Fruit fly (Drosophila melanogaster): ENCODE measurements around the gene HP4.

Gene HP4

DNA sequence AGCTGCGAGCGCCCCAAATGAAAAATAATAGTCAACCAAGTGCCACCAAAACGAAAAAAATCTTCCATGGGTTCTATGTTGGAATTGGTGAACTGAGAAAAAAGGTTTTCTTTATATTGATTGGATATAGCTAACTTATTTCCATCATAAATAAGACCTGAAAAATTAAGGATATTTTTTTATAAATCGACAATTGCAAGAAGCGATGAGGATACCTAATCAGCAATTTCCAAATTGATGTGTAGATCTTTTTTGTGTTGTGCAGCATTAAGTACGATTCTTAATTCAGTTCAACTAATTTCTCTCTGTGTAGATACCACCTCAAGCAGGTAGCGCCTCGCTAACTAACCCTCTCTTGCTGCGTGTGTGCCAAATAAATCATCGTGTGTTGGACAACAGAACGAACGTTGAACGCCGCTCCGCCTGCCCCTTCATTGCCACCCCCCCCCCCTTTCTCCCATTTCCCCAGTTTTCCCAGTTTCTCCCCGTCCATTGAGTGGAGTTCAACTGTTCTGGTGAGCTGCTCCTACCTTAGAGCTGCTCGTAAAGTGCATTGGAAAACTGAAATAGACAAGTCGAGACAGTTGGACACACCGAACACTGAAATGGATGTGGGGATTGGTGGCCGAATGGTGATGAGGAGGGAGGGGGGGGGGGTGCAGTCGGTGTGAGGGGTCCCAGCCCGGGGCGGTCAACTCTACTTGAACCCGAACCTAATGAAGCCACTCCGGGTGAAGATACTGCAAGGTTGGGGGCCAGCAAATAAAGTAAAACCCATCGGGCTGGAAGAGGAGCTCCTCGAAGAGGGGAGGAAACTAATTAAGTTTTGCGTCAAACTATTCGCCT lies 13.1 kb upstream of the HP4 start (continued):
- TF ChIP-seq CTCF (GFP tag; optimal IDR thresholded peaks at IDR 0.05) = peak; percentile 26
- no peak for TF ChIP-seq mirr (GFP tag; optimal IDR thresholded peaks at IDR 0.05)
- TF ChIP-seq zen2 (GFP tag; IDR thresholded peaks at IDR 0.05; ENCODE audit: partially characterized antibody) = no peak
- TF ChIP-seq CG6683 (GFP tag; optimal IDR thresholded peaks at IDR 0.05) = no peak
- peak; percentile 38; the same call in 1 of the 3 replicates for TF ChIP-seq B-H1 (GFP tag; IDR thresholded peaks at IDR 0.05)
- TF ChIP-seq oc (tag; optimal IDR thresholded peaks at IDR 0.05) = peak; percentile 47
- peak; percentile 68 for TF ChIP-seq CoRest (tag; optimal IDR thresholded peaks at IDR 0.05)
- TF ChIP-seq Ets65A (GFP tag) = peak; percentile 74
- TF ChIP-seq org-1 (GFP tag; optimal IDR thresholded peaks at IDR 0.05) = peak; percentile 41
- TF ChIP-seq CG15073 (GFP tag; optimal IDR thresholded peaks at IDR 0.05) = peak; percentile 22
- TF ChIP-seq CG32767 (GFP tag; IDR thresholded peaks at IDR 0.05) = no peak
- TF ChIP-seq Jarid2 (GFP tag; optimal IDR thresholded peaks at IDR 0.05) = peak; percentile 23
- TF ChIP-seq jing (GFP tag; optimal IDR thresholded peaks at IDR 0.05) = peak; percentile 29
- no peak for TF ChIP-seq CG9876 (GFP tag; optimal IDR thresholded peaks at IDR 0.05)
- TF ChIP-seq CG8290 (GFP tag; optimal IDR thresholded peaks at IDR 0.05) = peak; percentile 55
- TF ChIP-seq CG8290 (tag; optimal IDR thresholded peaks at IDR 0.05) = no peak
- no peak for TF ChIP-seq CG15479 (GFP tag; optimal IDR thresholded peaks at IDR 0.05)
- TF ChIP-seq CG10366 (GFP tag; IDR thresholded peaks at IDR 0.05) = no peak
- TF ChIP-seq vnd (GFP tag; IDR thresholded peaks at IDR 0.05; ENCODE audit: partially characterized antibody) = no peak
- TF ChIP-seq lbe (GFP tag; optimal IDR thresholded peaks at IDR 0.05) = peak; percentile 14
- TF ChIP-seq kni (GFP tag; optimal IDR thresholded peaks at IDR 0.05) = peak; percentile 79
- no peak for TF ChIP-seq CG13296 (GFP tag; optimal IDR thresholded peaks at IDR 0.05)
- no peak for TF ChIP-seq C15 (GFP tag; IDR thresholded peaks at IDR 0.05)
- peak; percentile 80 for TF ChIP-seq zen (tag; optimal IDR thresholded peaks at IDR 0.05)
- peak; percentile 38 for TF ChIP-seq Abd-B (GFP tag; optimal IDR thresholded peaks at IDR 0.05)
- TF ChIP-seq CG18599 (GFP tag; optimal IDR thresholded peaks at IDR 0.05) = peak; percentile 55
- no peak for TF ChIP-seq Aef1 (GFP tag; IDR thresholded peaks at IDR 0.05)
- peak; percentile 74 for TF ChIP-seq CG8359 (GFP tag; optimal IDR thresholded peaks at IDR 0.05; ENCODE audit: borderline replicate concordance)
- peak; percentile 68 for TF ChIP-seq CG17385 (GFP tag; optimal IDR thresholded peaks at IDR 0.05)
- peak; percentile 46; the same call in 1 of the 2 replicates for TF ChIP-seq stc (GFP tag; IDR thresholded peaks at IDR 0.05)
- peak; percentile 35 for TF ChIP-seq pb (GFP tag; optimal IDR thresholded peaks at IDR 0.05)
- TF ChIP-seq Stat92E (GFP tag; optimal IDR thresholded peaks at IDR 0.05) = peak in 1 of 3 experiments; percentile 46
- TF ChIP-seq Neu2 (GFP tag; optimal IDR thresholded peaks at IDR 0.05; ENCODE audit: borderline replicate concordance) = no peak
- TF ChIP-seq CG4282 (GFP tag; optimal IDR thresholded peaks at IDR 0.05) = no peak
- TF ChIP-seq CG6254 (GFP tag; optimal IDR thresholded peaks at IDR 0.05) = peak; percentile 69
- TF ChIP-seq CG8388 (GFP tag; optimal IDR thresholded peaks at IDR 0.05) = peak; percentile 65
- TF ChIP-seq ken (GFP tag; IDR thresholded peaks at IDR 0.05) = peak; percentile 53; the same call in 1 of the 3 replicates
- TF ChIP-seq Hand (GFP tag; optimal IDR thresholded peaks at IDR 0.05) = no peak
- TF ChIP-seq CG18011 (GFP tag; optimal IDR thresholded peaks at IDR 0.05) = no peak
- TF ChIP-seq CG5245 (GFP tag; optimal IDR thresholded peaks at IDR 0.05) = peak; percentile 66
- TF ChIP-seq usp (GFP tag; optimal IDR thresholded peaks at IDR 0.05) = no peak
- peak; percentile 69 for TF ChIP-seq sqz (GFP tag; optimal IDR thresholded peaks at IDR 0.05)
- TF ChIP-seq ATbp (GFP tag; optimal IDR thresholded peaks at IDR 0.05) = peak; percentile 69
- 0 out of 2 replicates have a peak, but pooled peaks have one; percentile 21 for TF ChIP-seq gsb (GFP tag; IDR thresholded peaks at IDR 0.05)
- peak; percentile 90 for TF ChIP-seq CG9727 (GFP tag; optimal IDR thresholded peaks at IDR 0.05)
- no peak for TF ChIP-seq psq (GFP tag; optimal IDR thresholded peaks at IDR 0.05)
- TF ChIP-seq luna (GFP tag; optimal IDR thresholded peaks at IDR 0.05) = no peak
- peak; percentile 40 for TF ChIP-seq tio (GFP tag; optimal IDR thresholded peaks at IDR 0.05)
- no peak for TF ChIP-seq Sry-δ (GFP tag; optimal IDR thresholded peaks at IDR 0.05)

Measured in whole organism, embryonic.